Fruit fly (Drosophila melanogaster) whole organism, wandering third instar larva: ENCODE results near the gene CG4995.

Source experiments
- Abd-B ChIP-seq: fragments of >200 bp; optimal IDR thresholded peaks from 2 replicates; lab custom pipeline; 2017; ENCODE audit warnings: missing biosample characterization, missing genetic modification characterization
- CG32264 ChIP-seq: fragments of 200-800 bp; sonication (Bioruptor generic); optimal IDR thresholded peaks from 2 replicates; lab custom pipeline; 2016; ENCODE audit warnings: missing biosample characterization, missing genetic modification characterization
- CG9705 ChIP-seq: fragments of 200-800 bp; sonication (Bioruptor generic); optimal IDR thresholded peaks from 2 replicates; lab custom pipeline; 2018; ENCODE audit warnings: missing biosample characterization, mild to moderate bottlenecking, missing genetic modification characterization
- CrebA ChIP-seq: fragments of 200-800 bp; sonication (Bioruptor generic); optimal IDR thresholded peaks from 2 replicates; lab custom pipeline; 2016; ENCODE audit warnings: missing biosample characterization, mild to moderate bottlenecking, missing genetic modification characterization, borderline replicate concordance
- Dfd ChIP-seq: fragments of >200 bp; optimal IDR thresholded peaks from 2 replicates; lab custom pipeline; 2017; ENCODE audit warnings: missing biosample characterization, missing genetic modification characterization
- Dif ChIP-seq: fragments of 200-275, 200-300 bp; sonication (Bioruptor generic); optimal IDR thresholded peaks from 2 replicates; lab custom pipeline; 2018; ENCODE audit warnings: missing biosample characterization, missing genetic modification characterization; ENCODE audit not compliant: partially characterized antibody
- GATAd ChIP-seq: sonication (Bioruptor generic); optimal IDR thresholded peaks from 2 replicates; lab custom pipeline; 2016; ENCODE audit warnings: missing biosample characterization, missing genetic modification characterization
- HLH106 ChIP-seq: fragments of 200-800 bp; optimal IDR thresholded peaks from 3 replicates; lab custom pipeline; 2019; ENCODE audit warnings: missing biosample characterization, mild to moderate bottlenecking, missing genetic modification characterization, moderate library complexity
- Hnf4 ChIP-seq: fragments of 200-800 bp; sonication (Bioruptor generic); optimal IDR thresholded peaks from 2 replicates; lab custom pipeline; 2016; ENCODE audit warnings: missing biosample characterization, mild to moderate bottlenecking, missing genetic modification characterization
- Hr78 ChIP-seq: fragments of >200 bp; optimal IDR thresholded peaks from 2 replicates; lab custom pipeline; 2017; ENCODE audit warnings: missing biosample characterization, missing genetic modification characterization
- Hr83 ChIP-seq: fragments of 200-300 bp; sonication (Bioruptor generic); optimal IDR thresholded peaks from 2 replicates; lab custom pipeline; 2016; ENCODE audit warnings: missing biosample characterization, mild to moderate bottlenecking, missing genetic modification characterization, moderate library complexity; ENCODE audit not compliant: poor library complexity, severe bottlenecking
- Jra ChIP-seq: sonication (Bioruptor generic); optimal IDR thresholded peaks from 2 replicates; lab custom pipeline; 2016; ENCODE audit warnings: missing biosample characterization, missing genetic modification characterization
- Mio ChIP-seq: sonication (Bioruptor generic); optimal IDR thresholded peaks from 2 replicates; lab custom pipeline; 2016; ENCODE audit warnings: missing biosample characterization, missing genetic modification characterization
- Myc ChIP-seq: fragments of >200 bp; optimal IDR thresholded peaks from 2 replicates; lab custom pipeline; 2017
- N ChIP-seq: fragments of >200 bp; optimal IDR thresholded peaks from 2 replicates; lab custom pipeline; 2018; ENCODE audit warnings: missing biosample characterization, missing external identifiers, missing genetic modification characterization
- OdsH ChIP-seq: fragments of 200-800 bp; sonication (Bioruptor generic); optimal IDR thresholded peaks from 2 replicates; lab custom pipeline; 2016; ENCODE audit warnings: missing biosample characterization, mild to moderate bottlenecking, missing genetic modification characterization
- Rel ChIP-seq, 2 experiments: fragments of 200-800 bp; sonication (Bioruptor generic) in 1 of 2; optimal IDR thresholded peaks; 2 replicates in 1 of 2; 3 replicates in 1 of 2; lab custom pipeline; 2016 to 2019; ENCODE audit warnings: mild to moderate bottlenecking in 2 of 2, missing biosample characterization in 2 of 2, missing genetic modification characterization in 2 of 2, moderate library complexity in 1 of 2
- Sp1 ChIP-seq: fragments of 200-800 bp; sonication (Bioruptor generic); optimal IDR thresholded peaks from 3 replicates; lab custom pipeline; 2019; ENCODE audit warnings: missing biosample characterization, mild to moderate bottlenecking, missing genetic modification characterization, moderate library complexity
- Vsx2 ChIP-seq: fragments of 200-300, 225-300 bp; sonication (Bioruptor generic); optimal IDR thresholded peaks from 2 replicates; lab custom pipeline; 2018; ENCODE audit warnings: missing biosample characterization, missing genetic modification characterization; ENCODE audit not compliant: partially characterized antibody
- br ChIP-seq: fragments of 200-800 bp; sonication (Bioruptor generic); optimal IDR thresholded peaks from 2 replicates; lab custom pipeline; 2016; ENCODE audit warnings: missing biosample characterization, missing genetic modification characterization
- brk ChIP-seq: fragments of 200-800 bp; sonication (Bioruptor generic); optimal IDR thresholded peaks from 2 replicates; lab custom pipeline; 2016; ENCODE audit warnings: missing biosample characterization, mild to moderate bottlenecking, missing genetic modification characterization
- dl ChIP-seq, 2 experiments: fragments of 175-275, 200-275 bp in 1 of 2; fragments of 200-275 bp in 1 of 2; sonication (Bioruptor generic); optimal IDR thresholded peaks; lab custom pipeline; 2018; ENCODE audit warnings: mild to moderate bottlenecking in 2 of 2, missing biosample characterization in 2 of 2, missing genetic modification characterization in 2 of 2, moderate library complexity in 2 of 2; ENCODE audit not compliant: partially characterized antibody in 2 of 2, insufficient read depth in 1 of 2
- dmrt93B ChIP-seq: fragments of 200-800 bp; sonication (Bioruptor generic); optimal IDR thresholded peaks from 2 replicates; lab custom pipeline; 2018; ENCODE audit warnings: missing biosample characterization, mild to moderate bottlenecking, missing genetic modification characterization
- dsf ChIP-seq: sonication (Bioruptor generic); optimal IDR thresholded peaks from 2 replicates; lab custom pipeline; 2016; ENCODE audit warnings: missing biosample characterization, missing genetic modification characterization, borderline replicate concordance
- ey ChIP-seq: fragments of 200-800 bp; sonication (Bioruptor generic); optimal IDR thresholded peaks from 2 replicates; lab custom pipeline; 2016; ENCODE audit warnings: missing biosample characterization, missing genetic modification characterization
- foxo ChIP-seq, 2 experiments: fragments of 200-800 bp; sonication (Bioruptor generic); optimal IDR thresholded peaks; 2 replicates in 1 of 2; 3 replicates in 1 of 2; lab custom pipeline; 2016 to 2017; ENCODE audit warnings: missing biosample characterization in 2 of 2, missing genetic modification characterization in 2 of 2
- fru ChIP-seq: fragments of 200-800 bp; sonication (Bioruptor generic); optimal IDR thresholded peaks from 3 replicates; lab custom pipeline; 2016; ENCODE audit warnings: missing biosample characterization, mild to moderate bottlenecking, missing genetic modification characterization
- h ChIP-seq: fragments of 200-800 bp; sonication (Bioruptor generic); optimal IDR thresholded peaks from 3 replicates; lab custom pipeline; 2016; ENCODE audit warnings: missing biosample characterization, mild to moderate bottlenecking, missing genetic modification characterization
- jim ChIP-seq: fragments of 175-275, 200-325 bp; sonication (Bioruptor generic); optimal IDR thresholded peaks from 2 replicates; lab custom pipeline; 2016; ENCODE audit warnings: missing biosample characterization, mild to moderate bottlenecking, missing genetic modification characterization
- lola ChIP-seq: fragments of >200 bp; optimal IDR thresholded peaks from 2 replicates; lab custom pipeline; 2017; ENCODE audit warnings: missing biosample characterization, missing genetic modification characterization
- pan ChIP-seq: fragments of >200 bp; optimal IDR thresholded peaks from 2 replicates; lab custom pipeline; 2017
- psq ChIP-seq: fragments of 200-800 bp; sonication (Bioruptor generic); optimal IDR thresholded peaks from 3 replicates; lab custom pipeline; 2017; ENCODE audit warnings: missing biosample characterization, mild to moderate bottlenecking, missing genetic modification characterization, moderate library complexity
- rgr ChIP-seq: fragments of 200-800 bp; sonication (Bioruptor generic); optimal IDR thresholded peaks from 3 replicates; lab custom pipeline; 2016; ENCODE audit warnings: missing biosample characterization, mild to moderate bottlenecking, missing genetic modification characterization
- sage ChIP-seq: fragments of 200-800 bp; sonication (Bioruptor generic); optimal IDR thresholded peaks from 2 replicates; lab custom pipeline; 2016; ENCODE audit warnings: missing biosample characterization, mild to moderate bottlenecking, missing genetic modification characterization
- sv ChIP-seq: fragments of 200-800 bp; sonication (Bioruptor generic); optimal IDR thresholded peaks from 3 replicates; lab custom pipeline; 2016; ENCODE audit warnings: missing biosample characterization, missing genetic modification characterization
- tai ChIP-seq: sonication (Bioruptor generic); optimal IDR thresholded peaks from 2 replicates; lab custom pipeline; 2016; ENCODE audit warnings: missing biosample characterization, missing genetic modification characterization
- usp ChIP-seq: fragments of >200 bp; optimal IDR thresholded peaks from 2 replicates; lab custom pipeline; 2017; ENCODE audit warnings: missing biosample characterization, missing genetic modification characterization
- woc ChIP-seq: sonication (Bioruptor generic); optimal IDR thresholded peaks from 2 replicates; lab custom pipeline; 2016; ENCODE audit warnings: missing biosample characterization, mild to moderate bottlenecking, missing genetic modification characterization

The CG4995 gene

DNA sequence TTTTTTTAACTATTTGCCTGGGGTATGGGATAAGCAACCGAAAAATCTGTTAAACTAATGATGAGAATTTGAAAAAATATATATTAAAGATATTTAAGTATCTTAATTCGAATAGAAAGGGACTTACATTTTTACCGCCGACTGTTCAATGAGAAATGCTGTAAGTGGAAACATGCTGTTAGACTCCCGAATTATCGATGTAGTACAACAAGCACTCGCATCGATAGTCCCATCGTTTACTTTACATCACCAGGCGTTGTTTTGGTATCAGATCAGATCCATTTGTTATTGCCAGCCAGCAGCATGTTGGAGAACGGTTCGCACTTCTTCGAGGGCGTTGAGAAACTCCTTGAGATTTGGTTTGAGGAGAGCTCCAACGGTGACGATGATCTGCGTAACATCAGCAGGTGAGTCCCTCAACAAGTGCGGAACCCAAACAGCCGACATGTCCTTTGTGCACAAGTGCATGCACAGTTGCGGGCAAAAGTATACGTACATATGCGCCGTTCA is 17.0 kb downstream of the CG4995 start, which contains the start of gene SamDC:
TSS of gene SamDC (plus strand) at position 246 of the 510 bp plus-strand sequence.
- TF ChIP-seq dsf (GFP tag; lab: Kevin White, UChicago) (no peak), CrebA (GFP tag; lab: Kevin White, UChicago) (no peak), lola (GFP tag; lab: Kevin White, UChicago) (no peak), dl (GFP tag; optimal IDR thresholded peaks at IDR 0.05; lab: Kevin White, UChicago; ENCODE audit: insufficient read depth in 1 of 2, partially characterized antibody in 2 of 2) (no peak), Hr78 (peak; percentile 78), Hnf4 (GFP tag; lab: Kevin White, UChicago) (peak; percentile 28), h (GFP tag; lab: Kevin White, UChicago) (peak; percentile 46), Dfd (GFP tag; lab: Kevin White, UChicago) (no peak), Myc (no peak), br (GFP tag; lab: Kevin White, UChicago) (no peak), OdsH (GFP tag; lab: Kevin White, UChicago) (peak; percentile 24), sage (GFP tag; lab: Kevin White, UChicago) (peak; percentile 30), CG9705 (no peak), jim (GFP tag; lab: Kevin White, UChicago) (no peak), N (GFP tag; lab: Kevin White, UChicago) (peak; percentile 97), Vsx2 (GFP tag; lab: Kevin White, UChicago) (no peak), psq (no peak), GATAd (no peak), pan (no peak), usp (no peak), rgr (GFP tag; lab: Kevin White, UChicago) (peak; percentile 48), Hr83 (GFP tag; lab: Kevin White, UChicago) (peak; percentile 71), HLH106 (peak; percentile 20), foxo (GFP tag; optimal IDR thresholded peaks at IDR 0.05; lab: Kevin White, UChicago) (peak in 1 of 2 experiments; percentile 57), tai (GFP tag; lab: Kevin White, UChicago) (no peak), dmrt93B (GFP tag; lab: Kevin White, UChicago) (no peak), CG32264 (no peak), sv (peak; percentile 4), Dif (GFP tag; lab: Kevin White, UChicago) (no peak), brk (GFP tag; lab: Kevin White, UChicago) (no peak), Sp1 (GFP tag; lab: Kevin White, UChicago) (peak; percentile 19), Mio (no peak), Rel (GFP tag; optimal IDR thresholded peaks at IDR 0.05; lab: Kevin White, UChicago) (no peak), Rel (tag; optimal IDR thresholded peaks at IDR 0.05; lab: Kevin White, UChicago) (peak; percentile 19), Abd-B (no peak), woc (GFP tag; lab: Kevin White, UChicago) (peak; percentile 76)

DNA sequence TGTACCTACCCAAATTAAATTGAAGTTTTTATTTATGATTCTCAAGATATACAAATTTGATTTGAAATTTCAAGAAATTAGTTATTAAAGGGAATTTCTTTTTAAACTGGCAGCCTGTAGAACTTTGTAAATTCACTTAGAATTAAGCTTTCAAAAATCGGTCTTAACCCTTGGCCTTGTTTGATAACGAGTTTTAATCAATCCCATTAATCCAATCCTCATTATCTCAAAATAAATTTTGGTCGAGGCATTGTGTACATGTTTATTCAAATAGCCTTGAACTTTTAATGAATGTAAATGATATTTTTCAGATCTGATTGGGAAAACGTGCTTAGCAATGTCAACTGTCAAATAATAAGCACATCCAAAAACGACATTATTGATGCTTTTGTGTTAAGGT is 17.6 kb downstream of the CG4995 start:
- TF ChIP-seq Jra (GFP tag; lab: Kevin White, UChicago) (no peak), sv (no peak), lola (GFP tag; lab: Kevin White, UChicago) (no peak)
- TF ChIP-seq, all 38 proteins: peak for 0

DNA sequence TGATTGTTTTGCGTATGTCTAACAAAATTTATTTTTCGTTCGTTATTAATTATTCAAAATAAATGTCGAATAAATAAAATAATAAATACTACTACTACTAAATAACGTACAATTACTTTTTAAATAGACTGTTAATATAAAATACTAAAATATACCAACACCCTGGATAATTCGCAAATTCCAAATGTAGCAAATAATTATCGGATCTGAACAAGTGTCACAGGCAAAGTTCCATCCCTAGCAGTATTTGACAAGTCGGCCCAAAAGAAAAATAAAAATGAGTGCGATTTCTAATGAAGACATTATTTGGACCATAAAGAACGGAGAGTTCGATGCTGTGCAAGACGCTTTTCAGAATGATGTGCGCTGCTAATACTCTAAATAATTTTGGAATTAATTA is 19.1 kb downstream of the CG4995 start, which contains the start of gene CG31715:
TSS of gene CG31715 (plus strand) at position 212 of the 400 bp plus-strand sequence.
- TF ChIP-seq Myc (no peak), CG9705 (no peak), Vsx2 (GFP tag; lab: Kevin White, UChicago) (no peak), lola (GFP tag; lab: Kevin White, UChicago) (no peak), psq (peak; percentile 13), ey (GFP tag; lab: Kevin White, UChicago) (peak; percentile 9), Hr83 (GFP tag; lab: Kevin White, UChicago) (peak; percentile 32), br (GFP tag; lab: Kevin White, UChicago) (no peak), rgr (GFP tag; lab: Kevin White, UChicago) (peak; percentile 64), h (GFP tag; lab: Kevin White, UChicago) (peak; percentile 20), woc (GFP tag; lab: Kevin White, UChicago) (peak; percentile 35), foxo (GFP tag; optimal IDR thresholded peaks at IDR 0.05; lab: Kevin White, UChicago) (peak in 1 of 2 experiments; percentile 48), CG32264 (no peak), Hnf4 (GFP tag; lab: Kevin White, UChicago) (peak; percentile 21), Rel (GFP tag; optimal IDR thresholded peaks at IDR 0.05; lab: Kevin White, UChicago) (no peak), Rel (tag; optimal IDR thresholded peaks at IDR 0.05; lab: Kevin White, UChicago) (no peak), CrebA (GFP tag; lab: Kevin White, UChicago) (no peak), Dif (GFP tag; lab: Kevin White, UChicago) (no peak), Jra (GFP tag; lab: Kevin White, UChicago) (no peak), GATAd (no peak), Mio (no peak), HLH106 (peak; percentile 6), fru (GFP tag; lab: Kevin White, UChicago) (no peak), Hr78 (no peak), brk (GFP tag; lab: Kevin White, UChicago) (peak; percentile 60), sage (GFP tag; lab: Kevin White, UChicago) (no peak), OdsH (GFP tag; lab: Kevin White, UChicago) (no peak), dl (GFP tag; optimal IDR thresholded peaks at IDR 0.05; lab: Kevin White, UChicago; ENCODE audit: insufficient read depth in 1 of 2, partially characterized antibody in 2 of 2) (no peak), dsf (GFP tag; lab: Kevin White, UChicago) (peak; percentile 9), Abd-B (no peak)
